Fruit fly (Drosophila melanogaster) S2 (cell line): ENCODE results near the gene Lrpprc2.

Experiments
- CG8478 ChIP-seq: fragments of >200 bp; optimal IDR thresholded peaks from 2 replicates; lab custom pipeline; 2018
- CTCF ChIP-seq, 2 experiments: fragments of >200 bp; optimal IDR thresholded peaks; 2 replicates each; lab custom pipeline; 2018

dm6 chrX:1508241-1508823 is 47.9 kb upstream of the Lrpprc2 start:
- TF ChIP-seq CG8478 (no peak), CTCF (optimal IDR thresholded peaks at IDR 0.05; lab: Kevin White, UChicago) (no peak)
